Fruit fly (Drosophila melanogaster) whole organism, embryonic: ENCODE data around the gene yps.

Experiments
- Atf3 ChIP-seq: fragments of 200-800 bp; sonication (Bioruptor generic); optimal IDR thresholded peaks from 3 replicates; lab custom pipeline; 2016; ENCODE audit warnings: missing biosample characterization, missing genetic modification characterization
- B-H1 ChIP-seq: fragments of 200-800 bp; sonication (Bioruptor generic); IDR thresholded peaks from 3 replicates; pipeline ENCODE4 v1.3.6; 2022; ENCODE audit warnings: missing biosample characterization, missing genetic modification characterization
- CG10565 ChIP-seq: fragments of 200-800 bp; sonication (Bioruptor generic); optimal IDR thresholded peaks from 3 replicates; lab custom pipeline; 2016; ENCODE audit warnings: missing biosample characterization, mild to moderate bottlenecking, missing genetic modification characterization
- CG10959 ChIP-seq: fragments of 200-800 bp; sonication (Bioruptor generic); IDR thresholded peaks from 2 replicates; pipeline ENCODE4 v1.3.6; 2022; ENCODE audit warnings: missing biosample characterization, missing genetic modification characterization
- CG10979 ChIP-seq: fragments of 200-800 bp; sonication (Bioruptor generic); optimal IDR thresholded peaks from 2 replicates; lab custom pipeline; 2018; ENCODE audit warnings: missing biosample characterization, mild to moderate bottlenecking, missing genetic modification characterization, moderate library complexity
- CG11456 ChIP-seq: fragments of 200-800 bp; sonication (Bioruptor generic); IDR thresholded peaks from 3 replicates; pipeline ENCODE4 v1.3.6; 2022; ENCODE audit warnings: missing biosample characterization, missing genetic modification characterization
- CG11723 ChIP-seq: fragments of 200-800 bp; sonication (Bioruptor generic); optimal IDR thresholded peaks from 2 replicates; lab custom pipeline; 2017; ENCODE audit warnings: missing biosample characterization, mild to moderate bottlenecking, missing genetic modification characterization
- CG12104 ChIP-seq: fragments of 200-800 bp; sonication (Bioruptor generic); optimal IDR thresholded peaks from 3 replicates; lab custom pipeline; 2016; ENCODE audit warnings: missing biosample characterization, missing genetic modification characterization
- CG12769 ChIP-seq: fragments of 200-800 bp; sonication (Bioruptor generic); optimal IDR thresholded peaks from 2 replicates; lab custom pipeline; 2019; ENCODE audit warnings: missing biosample characterization, mild to moderate bottlenecking, missing genetic modification characterization, moderate library complexity
- CG17568 ChIP-seq: fragments of 200-800 bp; sonication (Bioruptor generic); optimal IDR thresholded peaks from 2 replicates; lab custom pipeline; 2018; ENCODE audit warnings: missing biosample characterization, mild to moderate bottlenecking, missing genetic modification characterization, moderate library complexity
- CG17829 ChIP-seq: fragments of 200-800 bp; optimal IDR thresholded peaks from 2 replicates; lab custom pipeline; 2019; ENCODE audit warnings: missing biosample characterization, mild to moderate bottlenecking, missing genetic modification characterization, moderate library complexity
- CG1832 ChIP-seq: fragments of 200-800 bp; sonication (Bioruptor generic); optimal IDR thresholded peaks from 2 replicates; lab custom pipeline; 2017; ENCODE audit warnings: missing biosample characterization, mild to moderate bottlenecking, missing genetic modification characterization, inconsistent platforms
- CG2202 ChIP-seq: fragments of 200-800 bp; sonication (Bioruptor generic); optimal IDR thresholded peaks from 2 replicates; lab custom pipeline; 2018; ENCODE audit warnings: missing biosample characterization, mild to moderate bottlenecking, missing genetic modification characterization
- CG31365 ChIP-seq: fragments of 200-800 bp; sonication (Bioruptor generic); optimal IDR thresholded peaks from 2 replicates; lab custom pipeline; 2018; ENCODE audit warnings: missing biosample characterization, mild to moderate bottlenecking, missing genetic modification characterization
- CG32772 ChIP-seq: fragments of 200-800 bp; sonication (Bioruptor generic); IDR thresholded peaks from 2 replicates; pipeline ENCODE4 v1.3.6; 2022; ENCODE audit warnings: missing biosample characterization, missing genetic modification characterization
- CG4360 ChIP-seq: fragments of 200-800 bp; sonication (Bioruptor generic); IDR thresholded peaks from 2 replicates; pipeline ENCODE4 v1.3.6; 2022; ENCODE audit warnings: missing biosample characterization, missing genetic modification characterization
- CG5245 ChIP-seq: fragments of 200-800 bp; sonication (Bioruptor generic); optimal IDR thresholded peaks from 3 replicates; lab custom pipeline; 2016; ENCODE audit warnings: missing biosample characterization, missing genetic modification characterization
- CG6791 ChIP-seq: fragments of 200-800 bp; sonication (Bioruptor generic); IDR thresholded peaks from 3 replicates; pipeline ENCODE4 v1.3.6; 2022; ENCODE audit warnings: missing biosample characterization, missing genetic modification characterization; ENCODE audit not compliant: partially characterized antibody
- CG8388 ChIP-seq: fragments of 200-800 bp; sonication (Bioruptor generic); optimal IDR thresholded peaks from 2 replicates; lab custom pipeline; 2019; ENCODE audit warnings: missing biosample characterization, mild to moderate bottlenecking, missing genetic modification characterization, moderate library complexity
- CG9797 ChIP-seq: fragments of 200-800 bp; sonication (Bioruptor generic); optimal IDR thresholded peaks from 3 replicates; lab custom pipeline; 2018; ENCODE audit warnings: missing biosample characterization, mild to moderate bottlenecking, missing genetic modification characterization
- D19A ChIP-seq: fragments of 200-800 bp; optimal IDR thresholded peaks from 3 replicates; lab custom pipeline; 2019; ENCODE audit warnings: missing biosample characterization, mild to moderate bottlenecking, missing genetic modification characterization, moderate library complexity
- Dip3 ChIP-seq: fragments of 200-800 bp; sonication (Bioruptor generic); optimal IDR thresholded peaks from 3 replicates; lab custom pipeline; 2016; ENCODE audit warnings: missing biosample characterization, missing genetic modification characterization
- ERR ChIP-seq: fragments of 200-800 bp; sonication (Bioruptor generic); optimal IDR thresholded peaks from 2 replicates; lab custom pipeline; 2016; ENCODE audit warnings: missing biosample characterization, missing genetic modification characterization
- Elba2 ChIP-seq: fragments of 200-800 bp; sonication (Bioruptor generic); optimal IDR thresholded peaks from 3 replicates; lab custom pipeline; 2016; ENCODE audit warnings: missing biosample characterization, missing genetic modification characterization
- Ets97D ChIP-seq: fragments of 200-800 bp; sonication (Bioruptor generic); optimal IDR thresholded peaks from 3 replicates; lab custom pipeline; 2016; ENCODE audit warnings: missing biosample characterization, missing genetic modification characterization
- HLHmδ ChIP-seq: fragments of 200-800 bp; sonication (Bioruptor generic); optimal IDR thresholded peaks from 2 replicates; lab custom pipeline; 2018; ENCODE audit warnings: missing biosample characterization, mild to moderate bottlenecking, missing genetic modification characterization, moderate library complexity
- Mad ChIP-seq: fragments of 200-800 bp; sonication (Bioruptor generic); optimal IDR thresholded peaks from 2 replicates; lab custom pipeline; 2016; ENCODE audit warnings: missing biosample characterization, missing genetic modification characterization
- Opbp ChIP-seq: fragments of 200-800 bp; sonication (Bioruptor generic); IDR thresholded peaks from 3 replicates; pipeline ENCODE4 v1.3.6; 2022; ENCODE audit warnings: missing biosample characterization, missing genetic modification characterization; ENCODE audit not compliant: partially characterized antibody
- PHDP ChIP-seq: fragments of 200-800 bp; sonication (Bioruptor generic); optimal IDR thresholded peaks from 3 replicates; lab custom pipeline; 2018; ENCODE audit warnings: missing biosample characterization, mild to moderate bottlenecking, missing genetic modification characterization, moderate library complexity
- Rfx ChIP-seq: fragments of 200-800 bp; sonication (Bioruptor generic); IDR thresholded peaks from 2 replicates; pipeline ENCODE4 v1.3.6; 2022; ENCODE audit warnings: missing biosample characterization, missing genetic modification characterization
- Sry-β ChIP-seq: fragments of 200-800 bp; sonication (Bioruptor generic); optimal IDR thresholded peaks from 2 replicates; lab custom pipeline; 2018; ENCODE audit warnings: missing biosample characterization, mild to moderate bottlenecking, missing genetic modification characterization, moderate library complexity
- Sry-δ ChIP-seq: fragments of 200-800 bp; sonication (Bioruptor generic); optimal IDR thresholded peaks from 2 replicates; lab custom pipeline; 2016; ENCODE audit warnings: missing biosample characterization, missing genetic modification characterization
- Tbp ChIP-seq: fragments of >200 bp; optimal IDR thresholded peaks from 2 replicates; lab custom pipeline; 2018; ENCODE audit warnings: missing biosample characterization, missing genetic modification characterization
- chm ChIP-seq: fragments of 200-800 bp; sonication (Bioruptor generic); IDR thresholded peaks from 2 replicates; pipeline ENCODE4 v1.3.6; 2022; ENCODE audit warnings: missing biosample characterization, missing genetic modification characterization
- cwo ChIP-seq: fragments of 200-800 bp; sonication (Bioruptor generic); optimal IDR thresholded peaks from 3 replicates; lab custom pipeline; 2017; ENCODE audit warnings: missing biosample characterization, missing genetic modification characterization, mild to moderate bottlenecking, moderate library complexity, missing genetic modification reagents
- dan ChIP-seq: fragments of 200-800 bp; sonication (Bioruptor generic); IDR thresholded peaks from 2 replicates; pipeline ENCODE4 v1.3.6; 2022; ENCODE audit warnings: missing biosample characterization, missing genetic modification characterization
- eve ChIP-seq, 2 experiments: fragments of >200 bp; optimal IDR thresholded peaks; 2 replicates each; lab custom pipeline; 2017; ENCODE audit warnings: missing biosample characterization in 2 of 2, missing genetic modification characterization in 2 of 2
- eyg ChIP-seq: fragments of 200-800 bp; sonication (Bioruptor generic); optimal IDR thresholded peaks from 3 replicates; lab custom pipeline; 2016; ENCODE audit warnings: missing biosample characterization, missing genetic modification characterization
- gsb ChIP-seq: fragments of 200-800 bp; sonication (Bioruptor generic); IDR thresholded peaks from 2 replicates; pipeline ENCODE4 v1.3.6; 2022; ENCODE audit warnings: missing biosample characterization, missing genetic modification characterization
- gt ChIP-seq: fragments of 200-800 bp; sonication (Bioruptor generic); IDR thresholded peaks from 2 replicates; pipeline ENCODE4 v1.3.6; 2022; ENCODE audit warnings: missing biosample characterization, missing genetic modification characterization
- onecut ChIP-seq: fragments of 200-800 bp; sonication (Bioruptor generic); IDR thresholded peaks from 2 replicates; pipeline ENCODE4 v1.3.6; 2022; ENCODE audit warnings: missing biosample characterization, missing genetic modification characterization
- otp ChIP-seq: fragments of 200-800 bp; sonication (Bioruptor generic); IDR thresholded peaks from 3 replicates; pipeline ENCODE4, ENCODE4 v1.3.6; 2022; ENCODE audit warnings: missing biosample characterization, missing genetic modification characterization
- pb ChIP-seq: fragments of 200-800 bp; sonication (Bioruptor generic); optimal IDR thresholded peaks from 3 replicates; lab custom pipeline; 2016; ENCODE audit warnings: missing biosample characterization, missing genetic modification characterization
- rib ChIP-seq: fragments of 200-800 bp; sonication (Bioruptor generic); IDR thresholded peaks from 2 replicates; pipeline ENCODE4 v1.3.6; 2022; ENCODE audit warnings: missing biosample characterization, missing genetic modification characterization
- schlank ChIP-seq: fragments of 200-800 bp; sonication (Bioruptor generic); optimal IDR thresholded peaks from 2 replicates; lab custom pipeline; 2018; ENCODE audit warnings: missing biosample characterization, mild to moderate bottlenecking, missing genetic modification characterization
- sens ChIP-seq: fragments of 200-800 bp; sonication (Bioruptor generic); peaks from one replicate; lab custom pipeline; 2016; ENCODE audit warnings: missing biosample characterization, missing genetic modification characterization
- tup ChIP-seq: fragments of 200-800 bp; sonication (Bioruptor generic); optimal IDR thresholded peaks from 2 replicates; lab custom pipeline; 2016; ENCODE audit warnings: missing biosample characterization, mild to moderate bottlenecking, missing genetic modification characterization, moderate library complexity
- vvl ChIP-seq: fragments of 200-800 bp; sonication (Bioruptor generic); IDR thresholded peaks from 2 replicates; pipeline ENCODE4 v1.3.6; 2022; ENCODE audit warnings: missing biosample characterization, missing genetic modification characterization
- yki ChIP-seq: fragments of >200 bp; optimal IDR thresholded peaks from 3 replicates; lab custom pipeline; 2018
- zfh1 ChIP-seq: fragments of 200-800 bp; sonication (Bioruptor generic); IDR thresholded peaks from 3 replicates; pipeline ENCODE4 v1.3.6; 2022; ENCODE audit warnings: missing biosample characterization, missing genetic modification characterization

yps gene

dm6 chr3L:12090898-12091685 is 33.9 kb downstream of the yps start (continued):
- TF ChIP-seq CG5245 (GFP tag; lab: Kevin White, UChicago) (peak; percentile 44), CG10959 (no peak), otp (peak; percentile 4; the same call in 1 of the 3 replicates), CG6791 (GFP tag; lab: Robert Waterston, UW) (no peak), Tbp (GFP tag; lab: Kevin White, UChicago) (no peak), CG32772 (GFP tag; lab: Robert Waterston, UW) (0 out of 2 replicates have a peak, but pooled peaks have one; percentile 35), ERR (GFP tag; lab: Kevin White, UChicago) (no peak), HLHmδ (GFP tag; lab: Kevin White, UChicago) (no peak), onecut (GFP tag; lab: Robert Waterston, UW) (0 out of 2 replicates have a peak, but pooled peaks have one; percentile 16), CG11456 (GFP tag; lab: Robert Waterston, UW) (peak; percentile 69; the same call in 2 of the 3 replicates), CG10979 (tag; lab: Kevin White, UChicago) (peak; percentile 15), zfh1 (peak; percentile 9; the same call in 1 of the 3 replicates), Sry-β (GFP tag; lab: Kevin White, UChicago) (no peak), Sry-δ (GFP tag; lab: Kevin White, UChicago) (peak; percentile 3), PHDP (tag; lab: Kevin White, UChicago) (peak; percentile 69), eve (GFP tag; optimal IDR thresholded peaks at IDR 0.05; lab: Kevin White, UChicago) (peak in 1 of 2 experiments; percentile 15), vvl (GFP tag; lab: Robert Waterston, UW) (peak; percentile 56; the same call in 1 of the 2 replicates), sens (GFP tag; lab: Kevin White, UChicago) (peak; percentile 75), CG17829 (tag; lab: Kevin White, UChicago) (peak; percentile 38), CG1832 (no peak), gsb (GFP tag; lab: Robert Waterston, UW) (peak; percentile 15; the same call in 1 of the 2 replicates), gt (GFP tag; lab: Robert Waterston, UW) (no peak), D19A (peak; percentile 29), CG10565 (no peak), Elba2 (GFP tag; lab: Kevin White, UChicago) (no peak), Rfx (peak; percentile 83), chm (GFP tag; lab: Robert Waterston, UW) (no peak), dan (GFP tag; lab: Robert Waterston, UW) (no peak), CG17568 (GFP tag; lab: Kevin White, UChicago) (peak; percentile 57), schlank (peak; percentile 36), Ets97D (GFP tag; lab: Kevin White, UChicago) (no peak), yki (lab: Kevin White, UChicago) (no peak), eyg (GFP tag; lab: Kevin White, UChicago) (peak; percentile 15), B-H1 (GFP tag; lab: Robert Waterston, UW) (peak; percentile 49), CG31365 (tag; lab: Kevin White, UChicago) (no peak), tup (GFP tag; lab: Kevin White, UChicago) (peak; percentile 28), CG2202 (no peak), CG4360 (no peak), Mad (GFP tag; lab: Kevin White, UChicago) (peak; percentile 43), CG11723 (GFP tag; lab: Kevin White, UChicago) (peak; percentile 20), Atf3 (GFP tag; lab: Kevin White, UChicago) (no peak), CG8388 (GFP tag; lab: Kevin White, UChicago) (peak; percentile 2), CG9797 (GFP tag; lab: Kevin White, UChicago) (no peak), cwo (GFP tag; lab: Kevin White, UChicago) (peak; percentile 16), CG12104 (GFP tag; lab: Kevin White, UChicago) (peak; percentile 9), Opbp (no peak), pb (GFP tag; lab: Kevin White, UChicago) (no peak), Dip3 (peak; percentile 54), CG12769 (tag; lab: Kevin White, UChicago) (peak; percentile 68), rib (GFP tag; lab: Robert Waterston, UW) (0 out of 2 replicates have a peak, but pooled peaks have one; percentile 69)
